Worm (Caenorhabditis elegans): ENCODE data around the gene F59A1.18.

DNA sequence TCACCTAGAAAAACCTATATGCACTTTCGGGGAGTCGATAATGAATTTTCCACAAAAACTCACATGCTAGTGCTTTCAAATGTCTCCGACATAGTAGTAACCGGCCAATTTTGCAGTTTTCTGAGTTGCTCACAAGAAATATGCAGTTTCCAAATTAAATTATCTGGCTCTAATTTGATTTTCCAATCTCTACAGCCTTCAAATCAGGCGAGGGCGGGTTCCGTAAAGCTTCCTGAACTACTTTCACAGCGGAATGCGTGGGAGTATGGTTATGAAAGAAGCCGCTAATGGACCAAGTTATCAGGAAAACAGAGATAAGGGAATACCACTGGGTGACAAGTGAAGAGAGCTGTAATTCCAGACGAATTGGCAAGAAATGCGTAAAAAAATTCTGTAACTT lies 20.8 kb downstream of the F59A1.18 start, which contains the start of gene F59A1.11:
- TF ChIP-seq klf-2 (GFP tag; conservative IDR thresholded peaks at IDR 0.05) (no peak), ztf-29 (GFP tag; IDR thresholded peaks at IDR 0.05) (no peak), ref-1 (GFP tag; conservative IDR thresholded peaks at IDR 0.05) (no peak)
